Fruit fly (Drosophila melanogaster): Measurements from ENCODE around the gene Zip89B.

Gene Zip89B

dm6 chr3R:16339475-16339874 lies 33.9 kb downstream of the Zip89B start, which contains the start of gene Sulf1:
TSS of gene Sulf1 (minus strand) at chr3R:16339575.
- TF ChIP-seq CG8119 (GFP tag; IDR thresholded peaks at IDR 0.05) (no peak), net (GFP tag; optimal IDR thresholded peaks at IDR 0.05) (no peak), CG9139 (GFP tag; optimal IDR thresholded peaks at IDR 0.05) (no peak), CG11294 (GFP tag; IDR thresholded peaks at IDR 0.05) (no peak), Ets21C (GFP tag; optimal IDR thresholded peaks at IDR 0.05) (no peak), esn (GFP tag; optimal IDR thresholded peaks at IDR 0.05) (no peak), CG3032 (tag; optimal IDR thresholded peaks at IDR 0.05) (no peak), CG8632 (GFP tag; optimal IDR thresholded peaks at IDR 0.05) (no peak), pdm3 (GFP tag; optimal IDR thresholded peaks at IDR 0.05) (no peak), Hr39 (GFP tag; optimal IDR thresholded peaks at IDR 0.05) (no peak), CG4318 (GFP tag; optimal IDR thresholded peaks at IDR 0.05) (no peak), Blimp-1 (GFP tag; optimal IDR thresholded peaks at IDR 0.05) (no peak), Eip78C (GFP tag) (no peak)

- TF ChIP-seq CG10669 (GFP tag; optimal IDR thresholded peaks at IDR 0.05) (no peak), CG9139 (GFP tag; optimal IDR thresholded peaks at IDR 0.05) (peak; percentile 34), CG34406 (GFP tag; optimal IDR thresholded peaks at IDR 0.05) (no peak), CG3919 (GFP tag; optimal IDR thresholded peaks at IDR 0.05) (peak; percentile 2), CG6854 (GFP tag; optimal IDR thresholded peaks at IDR 0.05) (no peak), eg (GFP tag; IDR thresholded peaks at IDR 0.05) (peak; percentile 60; the same call in 2 of the 3 replicates), spab (GFP tag; optimal IDR thresholded peaks at IDR 0.05) (peak; percentile 25), Blimp-1 (GFP tag; optimal IDR thresholded peaks at IDR 0.05) (no peak), Lpt (GFP tag; optimal IDR thresholded peaks at IDR 0.05) (no peak), CG1621 (tag; optimal IDR thresholded peaks at IDR 0.05) (peak; percentile 6), CG8319 (GFP tag; optimal IDR thresholded peaks at IDR 0.05) (no peak), CG6808 (GFP tag; optimal IDR thresholded peaks at IDR 0.05) (peak; percentile 42), CG11294 (GFP tag; IDR thresholded peaks at IDR 0.05) (0 out of 2 replicates have a peak, but pooled peaks have one; percentile 8), CG6792 (GFP tag; optimal IDR thresholded peaks at IDR 0.05) (no peak), Eip78C (GFP tag) (peak; percentile 71), CG15336 (GFP tag; IDR thresholded peaks at IDR 0.05) (0 out of 2 replicates have a peak, but pooled peaks have one; percentile 28), CG3032 (tag; optimal IDR thresholded peaks at IDR 0.05) (peak; percentile 10), Ets21C (GFP tag; optimal IDR thresholded peaks at IDR 0.05) (no peak), CG6163 (GFP tag; IDR thresholded peaks at IDR 0.05) (peak; percentile 53; the same call in 1 of the 3 replicates), ss (GFP tag; optimal IDR thresholded peaks at IDR 0.05) (peak in 1 of 2 experiments; percentile 80), Hr38 (GFP tag; optimal IDR thresholded peaks at IDR 0.05) (no peak), Sox14 (GFP tag; optimal IDR thresholded peaks at IDR 0.05) (no peak), CG32006 (GFP tag; optimal IDR thresholded peaks at IDR 0.05) (no peak)
Observed at dm6 chr3R:16340610-16341009, 35.1 kb downstream of the Zip89B start.

dm6 chr3R:16341817-16342374 lies 36.3 kb downstream of the Zip89B start, which contains the start of the genes SF2 and pad:
TSS of gene SF2 (minus strand) at chr3R:16341988.
TSS of gene pad (plus strand) at chr3R:16342318.
- TF ChIP-seq Gug (GFP tag; IDR thresholded peaks at IDR 0.05) (peak; percentile 23; the same call in 1 of the 2 replicates), Sox102F (GFP tag; optimal IDR thresholded peaks at IDR 0.05) (no peak), eg (GFP tag; IDR thresholded peaks at IDR 0.05) (peak; percentile 55; the same call in 2 of the 3 replicates), CG15336 (GFP tag; IDR thresholded peaks at IDR 0.05) (no peak), CG8119 (GFP tag; IDR thresholded peaks at IDR 0.05) (peak; percentile 48; the same call in 2 of the 3 replicates), CG10631 (GFP tag; optimal IDR thresholded peaks at IDR 0.05) (peak; percentile 82), CG4318 (GFP tag; optimal IDR thresholded peaks at IDR 0.05) (no peak), pdm3 (GFP tag; optimal IDR thresholded peaks at IDR 0.05) (no peak), OdsH (GFP tag; optimal IDR thresholded peaks at IDR 0.05) (peak; percentile 78), Eip93F (GFP tag; optimal IDR thresholded peaks at IDR 0.05) (peak; percentile 67), CG10669 (GFP tag; optimal IDR thresholded peaks at IDR 0.05) (peak; percentile 56), CG11762 (GFP tag; optimal IDR thresholded peaks at IDR 0.05; ENCODE audit: insufficient read depth) (peak; percentile 60), CG11294 (GFP tag; IDR thresholded peaks at IDR 0.05) (no peak; the same call in 1 of the 2 replicates), fd85E (GFP tag; optimal IDR thresholded peaks at IDR 0.05) (no peak), CG6163 (GFP tag; IDR thresholded peaks at IDR 0.05) (peak; percentile 37; the same call in 1 of the 3 replicates), topi (GFP tag; optimal IDR thresholded peaks at IDR 0.05) (peak; percentile 73), achi (GFP tag; optimal IDR thresholded peaks at IDR 0.05) (no peak), esn (GFP tag; optimal IDR thresholded peaks at IDR 0.05) (peak; percentile 87), salr (GFP tag; optimal IDR thresholded peaks at IDR 0.05) (peak in 1 of 2 experiments; percentile 4), CG8319 (GFP tag; optimal IDR thresholded peaks at IDR 0.05) (peak; percentile 56), dac (GFP tag; optimal IDR thresholded peaks at IDR 0.05) (no peak), CG32006 (GFP tag; optimal IDR thresholded peaks at IDR 0.05) (no peak), CG31627 (GFP tag; optimal IDR thresholded peaks at IDR 0.05) (peak; percentile 86), Eip75B (GFP tag; optimal IDR thresholded peaks at IDR 0.05) (peak; percentile 82), Hr39 (GFP tag; optimal IDR thresholded peaks at IDR 0.05) (peak; percentile 85), ss (GFP tag; optimal IDR thresholded peaks at IDR 0.05) (peak in 1 of 2 experiments; percentile 75), Ets96B (tag; optimal IDR thresholded peaks at IDR 0.05) (peak; percentile 59), net (GFP tag; optimal IDR thresholded peaks at IDR 0.05) (peak; percentile 31), CG3919 (GFP tag; optimal IDR thresholded peaks at IDR 0.05) (peak; percentile 76)
